Fruit fly (Drosophila melanogaster): Measurements from ENCODE around the gene CG43897.

DNA sequence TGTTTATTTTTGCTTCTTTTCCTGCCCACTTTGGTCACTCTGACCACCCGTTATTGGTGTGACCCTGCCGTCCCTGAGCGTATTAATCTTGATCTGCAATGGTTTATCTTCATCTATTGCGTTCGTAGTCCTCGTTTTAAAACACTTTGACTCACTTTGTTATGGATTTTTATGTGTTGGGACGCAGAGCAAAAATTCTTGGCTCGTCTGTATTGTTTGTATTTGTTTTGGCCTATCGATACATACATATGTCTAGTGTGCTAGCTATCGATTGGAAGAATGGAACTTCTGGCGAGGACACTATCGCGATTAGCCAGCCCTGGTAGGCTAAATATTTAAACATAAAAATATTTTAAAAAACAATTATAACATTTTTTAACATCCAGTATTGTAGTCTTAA, 46.0 kb downstream of the CG43897 start, which contains the start of gene CG10809:
- TF ChIP-seq br (GFP tag; optimal IDR thresholded peaks at IDR 0.05) (no peak), dmrt93B (GFP tag; optimal IDR thresholded peaks at IDR 0.05) (no peak), brk (GFP tag; optimal IDR thresholded peaks at IDR 0.05) (no peak), fru (GFP tag; optimal IDR thresholded peaks at IDR 0.05) (no peak), usp (GFP tag; optimal IDR thresholded peaks at IDR 0.05) (no peak), psq (GFP tag; optimal IDR thresholded peaks at IDR 0.05) (peak; percentile 10), OdsH (GFP tag; optimal IDR thresholded peaks at IDR 0.05) (no peak), HLH106 (tag; optimal IDR thresholded peaks at IDR 0.05) (peak; percentile 23), lola (GFP tag; optimal IDR thresholded peaks at IDR 0.05) (no peak), foxo (GFP tag; optimal IDR thresholded peaks at IDR 0.05) (peak in 1 of 2 experiments; percentile 10)
